Fruit fly (Drosophila melanogaster) whole organism, larva: Measurements from ENCODE around the gene BBIP1.

Experiments
- noc ChIP-seq: fragments of 200-800 bp; sonication (Bioruptor generic); optimal IDR thresholded peaks from 3 replicates; lab custom pipeline; 2019; ENCODE audit warnings: missing biosample characterization, mild to moderate bottlenecking, missing genetic modification characterization, moderate library complexity

Gene BBIP1

DNA sequence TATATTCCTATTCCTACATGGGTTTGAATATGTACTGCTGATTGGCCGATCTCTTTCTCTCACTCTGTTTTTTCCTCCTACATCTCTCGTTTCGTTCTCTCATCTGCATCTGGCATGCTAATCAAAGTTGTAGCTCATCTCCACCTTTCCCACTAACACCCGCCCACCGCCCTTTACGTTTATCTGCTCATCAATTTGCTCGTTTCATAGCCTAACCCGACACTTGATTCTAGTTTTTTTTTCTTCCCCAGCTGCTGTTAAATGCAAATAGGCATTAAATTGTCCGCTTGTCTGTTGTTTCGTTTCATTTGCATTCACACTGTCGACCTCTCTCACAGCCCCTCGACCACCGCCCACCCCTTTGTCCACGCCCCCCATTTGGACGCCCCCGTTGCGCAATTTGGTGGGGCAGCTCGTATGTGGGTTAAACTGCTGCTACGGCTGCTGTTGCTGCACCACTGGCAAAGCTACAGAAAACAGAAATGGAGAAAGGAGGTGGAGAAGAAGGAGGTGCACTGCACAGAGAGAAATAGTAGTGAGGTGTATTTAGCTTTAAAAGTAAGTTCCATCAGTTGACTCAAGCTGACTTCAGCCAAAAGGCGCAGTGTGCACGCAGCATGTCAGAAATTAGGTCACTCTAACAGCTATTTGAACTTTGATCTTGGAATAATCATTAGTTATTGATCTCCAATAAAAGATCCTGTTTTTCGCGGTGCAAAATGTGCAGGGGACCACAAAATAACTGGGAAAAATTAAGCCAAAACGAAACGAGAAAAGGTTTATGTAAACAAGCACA is 16.5 kb downstream of the BBIP1 start:
- TF ChIP-seq noc (tag; lab: Kevin White, UChicago), result no peak

DNA sequence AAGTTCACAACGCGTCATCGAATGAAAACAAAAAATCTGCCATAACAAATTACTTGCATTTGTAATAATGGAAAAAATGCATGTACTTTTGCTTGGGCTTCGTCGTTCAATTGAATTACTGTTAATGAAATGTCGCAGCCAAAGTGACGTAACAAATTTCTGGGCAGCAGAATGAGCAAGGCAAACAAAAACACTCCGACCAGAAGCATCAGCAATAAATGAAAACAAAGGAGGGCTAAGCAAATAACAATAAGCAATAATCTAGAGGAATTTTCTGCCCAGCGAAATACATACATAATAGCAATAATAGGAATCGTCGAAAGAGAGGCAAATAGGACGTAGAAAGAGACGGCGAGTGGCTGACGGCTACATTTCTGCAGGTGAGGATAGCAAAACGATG is 18.2 kb downstream of the BBIP1 start:
- TF ChIP-seq noc (tag; lab: Kevin White, UChicago), result no peak

DNA sequence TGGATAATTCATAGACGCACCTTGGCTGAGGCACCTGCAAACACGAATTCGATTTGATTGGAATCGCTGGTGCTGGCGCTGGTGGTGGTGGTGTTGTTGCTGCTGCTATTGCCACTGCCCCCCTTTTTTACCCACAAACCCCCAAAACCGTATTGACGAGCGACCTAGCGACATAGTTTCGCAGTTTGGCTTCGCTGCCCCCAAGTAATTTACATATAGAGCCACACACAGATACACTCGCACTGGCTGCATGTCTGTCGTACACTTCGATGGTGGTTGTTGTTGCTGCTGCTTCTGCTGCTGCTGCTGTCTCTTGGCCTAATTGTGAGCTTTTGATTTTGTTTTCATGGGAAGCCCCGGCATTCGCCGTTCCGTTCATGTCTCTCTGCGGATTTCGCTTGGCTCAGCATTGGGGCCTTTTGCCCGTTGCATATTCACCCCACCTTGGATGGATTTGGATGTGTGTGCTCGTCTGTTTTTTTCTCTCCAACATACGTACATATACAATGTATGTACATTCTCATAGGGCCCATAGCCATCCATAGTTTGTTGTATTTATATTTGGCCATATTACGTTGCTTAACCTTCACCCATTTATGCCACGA is 20.0 kb downstream of the BBIP1 start:
- no peak for TF ChIP-seq noc (tag; lab: Kevin White, UChicago)

DNA sequence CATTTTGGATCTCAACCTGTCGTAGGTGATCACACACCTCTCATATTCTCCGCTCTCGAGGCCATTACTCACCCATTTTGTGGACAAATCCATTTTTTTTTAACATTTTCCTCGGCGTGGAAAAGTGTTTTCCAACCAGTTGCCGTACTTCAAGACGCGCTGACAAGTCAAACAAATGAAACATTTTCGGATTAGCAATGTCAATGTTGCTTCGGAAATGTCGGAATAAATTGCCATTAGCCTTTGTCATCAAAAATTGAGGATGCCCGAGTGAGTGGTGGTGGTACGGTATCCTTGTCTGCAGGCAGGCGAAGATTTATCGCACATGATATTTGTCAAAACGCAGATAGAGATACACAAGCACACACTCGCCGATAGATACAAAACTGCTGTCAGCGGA is 23.1 kb downstream of the BBIP1 start:
- no peak for TF ChIP-seq noc (tag; lab: Kevin White, UChicago)

DNA sequence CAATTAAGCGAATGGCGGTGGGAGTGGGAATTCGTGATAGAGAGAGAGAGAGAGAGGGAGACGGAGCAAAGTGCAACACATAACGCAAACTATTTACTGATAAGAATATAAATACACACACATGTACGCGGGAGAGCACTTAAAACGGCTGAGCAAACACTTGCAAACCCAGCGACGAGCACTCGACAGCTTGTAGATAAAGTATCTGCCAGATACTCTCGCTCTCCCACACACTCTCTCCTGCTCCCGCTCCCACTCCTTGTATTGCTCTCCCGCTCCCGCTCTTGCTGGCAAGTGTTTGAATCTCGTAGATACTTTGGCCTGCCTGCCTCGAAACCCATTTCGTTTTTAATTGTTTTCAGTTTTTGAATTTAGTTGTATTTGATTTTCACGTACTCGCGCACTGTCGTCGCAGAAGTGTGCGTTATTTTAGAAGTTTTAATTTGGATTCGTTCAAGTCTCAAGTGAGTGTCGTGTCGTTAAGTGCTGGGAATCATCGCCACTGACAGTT is 24.1 kb downstream of the BBIP1 start:
- no peak for TF ChIP-seq noc (tag; lab: Kevin White, UChicago)

DNA sequence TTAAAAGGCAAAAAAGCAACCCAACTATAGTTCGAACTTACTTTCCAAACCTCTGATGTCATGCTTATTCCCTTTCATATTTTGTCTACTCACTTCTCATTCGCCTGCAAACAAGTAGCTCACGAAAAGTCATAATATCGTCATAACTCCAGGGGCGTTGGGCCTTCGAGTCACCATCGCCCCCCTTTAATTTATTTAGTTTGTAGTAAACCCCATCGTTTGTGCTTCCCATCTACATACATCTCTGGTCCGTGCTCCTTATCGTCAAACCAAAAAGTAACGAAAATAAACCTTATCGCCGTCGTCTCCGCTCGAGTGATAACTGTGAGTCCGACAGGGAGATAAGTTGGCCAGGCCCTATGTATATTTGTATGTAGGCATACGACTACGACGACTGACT is 24.8 kb downstream of the BBIP1 start:
- peak; percentile 90 for TF ChIP-seq noc (tag; lab: Kevin White, UChicago)

DNA sequence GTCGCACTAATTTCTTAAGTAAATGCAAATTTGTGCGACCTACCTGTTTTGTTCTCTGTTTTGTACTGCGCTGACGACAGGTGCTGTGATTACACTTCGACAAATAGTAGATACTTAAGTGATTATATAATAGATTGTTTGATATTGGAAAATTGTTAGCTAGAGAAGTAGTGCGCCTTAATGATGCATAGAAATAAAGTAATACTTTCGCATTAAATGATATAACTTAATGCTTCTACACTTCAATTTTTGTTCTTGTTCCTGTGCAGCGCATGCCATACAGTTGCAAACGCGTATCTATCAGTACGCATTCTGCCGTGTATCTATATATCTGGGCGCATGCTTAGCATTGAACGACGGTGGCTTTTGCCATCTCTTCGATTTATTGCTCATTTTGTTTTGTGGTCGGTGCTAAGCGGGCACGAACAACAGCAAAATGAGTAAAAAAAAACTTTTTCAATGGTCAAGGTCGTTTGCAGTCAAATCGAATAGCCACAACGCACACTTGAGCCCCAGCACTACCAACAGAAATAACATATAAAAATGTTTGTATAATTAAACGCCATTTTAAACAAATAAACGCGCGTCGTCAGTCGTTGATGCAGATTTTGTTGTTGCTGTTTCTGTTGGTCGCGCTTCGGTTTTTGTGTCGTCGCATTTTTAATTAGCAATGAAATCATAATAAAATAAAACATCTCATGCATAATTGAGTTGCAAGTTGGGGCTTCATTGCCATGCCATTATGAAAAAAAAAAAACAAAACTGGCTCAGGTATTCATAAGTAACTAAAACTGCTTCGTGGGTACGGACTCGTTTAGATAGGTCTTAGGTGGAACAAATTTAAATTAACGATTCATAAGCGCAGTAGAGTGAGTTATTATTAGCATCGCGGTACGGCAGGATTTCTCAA is 26.4 kb downstream of the BBIP1 start:
- peak; percentile 78 for TF ChIP-seq noc (tag; lab: Kevin White, UChicago)

DNA sequence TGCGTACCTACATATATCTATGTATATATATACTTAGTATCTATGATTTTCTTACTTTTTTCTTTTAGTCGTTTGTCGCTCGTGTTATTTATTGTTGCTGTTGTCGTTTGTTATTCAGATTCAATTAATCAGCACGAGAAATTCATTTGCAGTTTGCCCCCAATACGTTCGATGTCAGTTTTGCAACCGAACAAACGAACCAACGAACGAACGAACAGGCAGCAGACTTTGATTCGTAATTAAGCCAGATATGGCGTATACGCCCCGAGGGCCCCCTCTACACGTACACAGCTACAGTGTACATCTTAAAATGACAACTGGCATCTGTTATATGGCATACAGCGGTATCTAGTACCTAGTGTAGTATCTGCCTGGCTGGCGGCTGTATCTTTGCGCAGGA is 29.1 kb downstream of the BBIP1 start:
- TF ChIP-seq noc (tag; lab: Kevin White, UChicago), result no peak

DNA sequence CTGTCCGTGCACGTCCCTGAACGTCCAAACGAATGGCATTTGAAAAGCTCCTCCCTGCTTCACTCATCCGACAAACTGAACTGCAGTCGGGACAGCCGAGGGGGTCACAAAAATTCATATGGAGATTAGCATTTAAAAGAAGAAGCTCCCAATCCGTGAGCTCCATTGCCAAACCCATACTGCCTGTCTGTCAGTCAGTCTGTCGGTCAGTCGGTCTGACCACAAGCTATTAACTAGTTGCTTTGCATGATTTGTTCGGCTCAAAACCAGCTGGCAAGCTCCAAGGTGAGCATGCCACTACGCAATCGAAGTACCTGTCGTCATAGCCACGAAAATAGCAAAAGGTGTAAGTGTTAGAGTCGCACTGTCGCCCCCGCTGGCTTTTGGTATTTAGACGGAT is 29.6 kb downstream of the BBIP1 start:
- no peak for TF ChIP-seq noc (tag; lab: Kevin White, UChicago)

DNA sequence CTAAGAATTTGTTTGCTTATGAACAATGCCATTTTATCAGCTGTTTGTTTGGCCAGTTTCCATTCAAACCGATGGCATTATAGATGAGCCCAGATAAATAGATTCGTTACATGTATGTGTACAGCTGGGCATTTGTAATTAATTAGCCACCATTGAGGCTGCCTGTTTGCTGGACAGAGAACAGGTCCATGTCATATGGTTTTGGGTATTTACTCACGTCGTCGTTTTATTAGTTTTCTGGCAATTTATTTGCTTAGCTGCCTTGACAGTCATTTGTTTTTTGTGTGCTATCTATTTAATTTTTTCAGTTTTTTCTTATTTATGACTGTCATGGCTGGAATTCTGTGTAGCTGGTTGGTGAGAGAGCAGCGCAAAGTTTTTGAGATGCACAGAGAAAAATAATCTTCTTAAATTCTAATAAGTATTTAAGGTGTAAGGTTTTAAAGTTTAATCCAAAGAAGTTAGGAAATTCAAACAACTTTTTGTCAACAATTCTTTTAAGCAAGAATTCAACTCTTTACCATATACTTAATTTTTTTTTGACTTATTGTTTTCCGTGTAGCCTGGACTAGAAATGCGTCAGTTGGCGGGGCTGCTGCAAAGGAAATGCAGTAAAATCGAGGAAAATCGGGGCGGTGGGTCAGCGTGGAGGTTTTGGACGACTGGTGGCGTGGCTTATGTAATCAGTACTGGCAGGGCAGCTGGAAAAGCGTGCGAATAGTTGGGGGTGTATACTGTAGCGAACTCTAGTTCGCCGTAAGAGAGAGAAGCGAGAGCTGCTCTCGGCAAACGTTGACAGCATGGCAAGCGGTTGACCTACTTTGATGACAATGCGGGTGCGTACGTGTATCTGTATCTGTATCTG is 30.6 kb downstream of the BBIP1 start:
- peak; percentile 91 for TF ChIP-seq noc (tag; lab: Kevin White, UChicago)

DNA sequence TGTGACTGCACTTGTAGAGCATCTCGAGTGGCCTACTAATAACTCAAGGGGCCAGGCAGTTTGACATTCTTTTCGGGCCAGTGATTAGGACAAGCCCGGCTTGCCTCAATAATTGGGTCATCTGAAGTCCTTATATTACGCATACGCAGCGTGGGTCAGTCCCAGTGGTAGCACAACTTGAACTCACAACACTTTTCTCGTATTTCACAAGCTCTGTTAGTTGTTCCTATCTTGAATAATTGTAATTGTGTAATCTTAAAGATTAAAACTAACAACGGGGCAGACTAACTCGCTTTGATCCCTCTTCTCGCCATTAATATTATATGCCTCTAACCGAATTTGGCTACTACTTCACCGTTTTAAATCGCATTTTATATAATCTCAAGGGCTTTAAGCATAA is 31.7 kb downstream of the BBIP1 start:
- no peak for TF ChIP-seq noc (tag; lab: Kevin White, UChicago)

DNA sequence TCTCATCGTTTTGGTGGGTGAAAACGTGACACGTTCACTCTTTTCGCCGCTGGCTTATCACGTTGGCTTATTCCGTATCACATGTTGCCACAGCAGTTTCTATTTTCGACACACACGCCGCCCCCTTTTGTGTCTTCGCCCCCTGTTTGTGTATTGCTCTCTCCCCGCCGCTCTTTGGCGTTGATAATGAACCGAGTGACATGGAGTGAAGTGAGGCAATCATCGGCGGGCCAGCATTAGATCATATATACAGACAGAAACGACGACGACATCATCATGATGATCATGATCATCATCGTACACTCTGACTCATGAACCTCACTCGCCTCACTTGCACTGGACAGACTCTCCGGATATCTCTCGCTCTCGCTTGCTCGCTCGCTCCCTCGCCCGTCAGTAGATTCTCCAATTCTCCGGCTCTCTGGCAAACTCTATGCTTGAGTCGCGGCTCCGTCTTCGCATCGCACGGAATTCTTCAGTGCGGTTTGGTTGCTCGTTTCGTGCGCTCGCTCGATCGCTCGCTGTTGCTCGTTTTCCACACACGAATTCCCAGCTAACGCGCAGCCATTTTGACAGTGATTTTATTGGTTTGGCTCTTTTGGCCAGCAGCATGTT is 32.3 kb downstream of the BBIP1 start:
- TF ChIP-seq noc (tag; lab: Kevin White, UChicago), result peak; percentile 38

DNA sequence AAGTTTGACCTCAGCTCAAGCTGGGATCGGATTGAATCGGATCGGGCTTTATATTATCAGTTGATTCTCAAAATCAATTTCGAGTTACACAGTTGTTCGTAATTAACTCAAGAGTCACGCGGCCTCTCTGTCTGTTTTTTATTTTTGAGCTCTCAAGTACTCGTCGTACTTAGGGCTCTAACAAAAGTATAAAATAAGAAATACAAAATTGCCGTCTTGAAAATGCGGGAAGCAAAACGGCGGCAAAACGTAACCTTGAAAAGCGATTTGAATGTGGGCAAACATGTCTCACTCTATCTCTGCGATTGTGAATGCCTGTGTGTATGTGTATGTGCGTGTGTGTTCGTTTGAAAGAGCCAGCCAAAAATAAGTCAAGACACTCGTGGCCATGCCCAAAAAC is 33.4 kb downstream of the BBIP1 start:
- no peak for TF ChIP-seq noc (tag; lab: Kevin White, UChicago)

DNA sequence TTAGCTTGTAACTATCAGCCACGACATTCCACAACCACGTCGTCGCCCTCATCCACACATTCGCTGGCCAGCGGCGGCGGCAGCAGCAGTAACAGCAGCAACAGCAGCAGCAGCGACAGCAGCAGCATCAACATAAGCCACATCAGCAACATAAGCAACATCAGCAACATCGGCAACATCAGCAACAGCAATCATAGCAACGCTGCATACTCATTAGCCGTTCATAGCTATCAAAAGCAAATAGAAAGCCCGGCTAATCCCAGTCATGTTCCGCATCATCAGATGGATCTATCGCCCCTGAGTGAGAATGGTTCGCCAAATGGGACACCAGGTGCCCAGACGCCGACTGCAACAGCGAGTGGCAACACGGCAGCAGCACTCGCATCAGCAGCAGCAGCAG is 36.9 kb downstream of the BBIP1 start:
- TF ChIP-seq noc (tag; lab: Kevin White, UChicago), result no peak

DNA sequence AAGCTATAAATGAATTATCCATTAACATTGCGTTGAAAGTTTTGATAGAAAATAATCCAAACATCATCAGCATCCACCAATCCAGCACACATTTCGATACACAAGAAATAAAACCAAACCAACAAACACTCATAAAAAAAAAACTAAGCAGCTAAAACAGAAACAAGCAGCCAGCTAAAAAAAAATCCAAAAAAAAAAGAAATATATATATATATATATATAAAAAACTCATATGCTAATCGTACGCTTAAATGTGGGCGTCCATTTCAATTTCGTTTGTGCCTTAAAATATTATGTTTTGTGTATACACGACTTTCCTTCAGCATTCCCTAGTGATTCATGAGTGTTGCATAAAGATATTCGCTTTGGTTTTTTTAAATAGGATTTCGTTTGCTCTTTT is 37.8 kb downstream of the BBIP1 start:
- TF ChIP-seq noc (tag; lab: Kevin White, UChicago), result no peak
